Worm (Caenorhabditis elegans) whole organism, L3 larva: ENCODE results near the gene puf-7.
"Not testable (repeated sequence)": the region's sequence is repeated elsewhere in the genome, so short reads cannot be mapped to it uniquely, and the experiment has no call there.

Source experiments
- ceh-28 ChIP-seq: fragments of 150-350 bp; optimal IDR thresholded peaks from 2 replicates; lab custom pipeline; 2014; ENCODE audit warnings: missing biosample characterization, missing genetic modification reagents, missing genetic modification characterization
- hmg-11 ChIP-seq: sonication (generic microtip); optimal IDR thresholded peaks from 2 replicates; lab custom pipeline; 2016; ENCODE audit warnings: missing genetic modification characterization, missing compliant biosample characterization
- nhr-237 ChIP-seq: fragments of 150-350 bp; optimal IDR thresholded peaks from 2 replicates; lab custom pipeline; 2014; ENCODE audit warnings: missing biosample characterization, missing genetic modification characterization
- pha-4 ChIP-seq: fragments of 150-350 bp; optimal IDR thresholded peaks from 2 replicates; lab custom pipeline; 2014; ENCODE audit warnings: missing biosample characterization, missing genetic modification reagents, missing genetic modification characterization
- sea-2 ChIP-seq: fragments of 150-350 bp; sonication (generic microtip); optimal IDR thresholded peaks from 4 replicates; lab custom pipeline; 2014; ENCODE audit warnings: missing biosample characterization, missing genetic modification reagents, missing genetic modification characterization
- snpc-4 ChIP-seq: fragments of 150-350 bp; optimal IDR thresholded peaks from 2 replicates; lab custom pipeline; 2014; ENCODE audit warnings: missing biosample characterization, missing genetic modification characterization
- unc-62 ChIP-seq: fragments of 150-350 bp; sonication (generic microtip); optimal IDR thresholded peaks from 4 replicates; lab custom pipeline; 2014; ENCODE audit warnings: missing biosample characterization, missing genetic modification reagents, missing genetic modification characterization
- ztf-11 ChIP-seq: fragments of 150-350 bp; optimal IDR thresholded peaks from 2 replicates; lab custom pipeline; 2014; ENCODE audit warnings: missing biosample characterization, missing genetic modification characterization

DNA sequence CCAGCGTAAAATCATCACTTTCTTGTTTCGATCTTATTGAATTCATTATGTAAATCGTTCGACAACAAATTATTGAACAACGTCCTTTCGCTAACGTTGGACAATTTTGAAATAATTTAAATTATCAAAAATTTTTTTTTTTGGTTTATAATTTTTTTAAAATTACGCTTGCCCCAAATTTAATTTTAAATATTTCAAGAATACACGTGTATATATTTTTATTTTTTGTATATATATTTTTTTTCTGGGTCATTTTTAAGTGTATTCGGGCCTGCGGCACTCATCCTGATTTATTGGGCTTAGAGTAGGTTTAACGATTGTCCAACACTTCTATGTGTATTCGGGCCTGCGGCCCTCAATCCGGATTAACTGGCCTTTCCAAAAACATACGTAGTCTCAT is 22.1 kb upstream of the puf-7 start, which contains the start of gene Y52D5A.2:
- TF ChIP-seq snpc-4 (tag; lab: Kevin White, UChicago); unc-62 (GFP tag; lab: Kevin White, UChicago); pha-4 (tag; lab: Kevin White, UChicago); hmg-11; sea-2; ztf-11 (tag; lab: Kevin White, UChicago); nhr-237 (tag; lab: Kevin White, UChicago); ceh-28 (tag; lab: Kevin White, UChicago): not testable (repeated sequence)
